Worm (Caenorhabditis elegans) whole organism, L1 larva: ENCODE data around the gene ubq-1.

Source experiments
- C34B4.2 ChIP-seq: sonication (generic microtip); optimal IDR thresholded peaks from 2 replicates; lab custom pipeline; 2017; ENCODE audit warnings: mild to moderate bottlenecking, missing genetic modification characterization, missing compliant biosample characterization
- ama-1 ChIP-seq: fragments of 150-350 bp; optimal IDR thresholded peaks from 2 replicates; lab custom pipeline; 2014
- blmp-1 ChIP-seq: fragments of 150-350 bp; optimal IDR thresholded peaks from 2 replicates; lab custom pipeline; 2014; ENCODE audit warnings: missing biosample characterization, missing genetic modification characterization
- efl-1 ChIP-seq, 4 experiments: fragments of 150-350 bp; optimal IDR thresholded peaks in 3 of 4; peaks in 1 of 4; 1 replicate in 1 of 4; 2 replicates in 3 of 4; lab custom pipeline; 2014; ENCODE audit warnings: missing biosample characterization in 2 of 4, missing genetic modification characterization in 2 of 4, missing genetic modification reagents in 2 of 4
- efl-3 ChIP-seq: fragments of 200-800 bp; sonication (Bioruptor generic); optimal IDR thresholded peaks from 2 replicates; lab custom pipeline; 2018; ENCODE audit warnings: mild to moderate bottlenecking, missing genetic modification characterization, missing compliant biosample characterization
- fkh-10 ChIP-seq: sonication (generic microtip); optimal IDR thresholded peaks from 2 replicates; lab custom pipeline; 2017; ENCODE audit warnings: missing biosample characterization, missing genetic modification reagents, missing genetic modification characterization
- fos-1 ChIP-seq: fragments of 150-350 bp; optimal IDR thresholded peaks from 2 replicates; lab custom pipeline; 2014; ENCODE audit warnings: missing biosample characterization, missing genetic modification characterization
- lin-13 ChIP-seq: fragments of 150-350 bp; optimal IDR thresholded peaks from 2 replicates; lab custom pipeline; 2014; ENCODE audit warnings: missing biosample characterization, missing genetic modification reagents, missing genetic modification characterization
- lin-15B ChIP-seq: fragments of 150-350 bp; sonication (generic microtip); optimal IDR thresholded peaks from 3 replicates; lab custom pipeline; 2014; ENCODE audit warnings: missing biosample characterization, missing genetic modification characterization
- nhr-237 ChIP-seq: fragments of 150-350 bp; optimal IDR thresholded peaks from 2 replicates; lab custom pipeline; 2014; ENCODE audit warnings: missing biosample characterization, missing genetic modification characterization
- nhr-28 ChIP-seq: fragments of 150-350 bp; optimal IDR thresholded peaks from 2 replicates; lab custom pipeline; 2014; ENCODE audit warnings: missing biosample characterization, missing genetic modification characterization
- tbx-2 ChIP-seq: sonication (generic microtip); optimal IDR thresholded peaks from 2 replicates; lab custom pipeline; 2016; ENCODE audit warnings: missing genetic modification characterization, missing compliant biosample characterization
- unc-130 ChIP-seq: fragments of 150-350 bp; optimal IDR thresholded peaks from 2 replicates; lab custom pipeline; 2017; ENCODE audit warnings: missing biosample characterization, missing genetic modification characterization, inconsistent platforms
- unc-86 ChIP-seq: sonication (generic microtip); optimal IDR thresholded peaks from 2 replicates; lab custom pipeline; 2016; ENCODE audit warnings: missing genetic modification characterization, missing compliant biosample characterization

DNA sequence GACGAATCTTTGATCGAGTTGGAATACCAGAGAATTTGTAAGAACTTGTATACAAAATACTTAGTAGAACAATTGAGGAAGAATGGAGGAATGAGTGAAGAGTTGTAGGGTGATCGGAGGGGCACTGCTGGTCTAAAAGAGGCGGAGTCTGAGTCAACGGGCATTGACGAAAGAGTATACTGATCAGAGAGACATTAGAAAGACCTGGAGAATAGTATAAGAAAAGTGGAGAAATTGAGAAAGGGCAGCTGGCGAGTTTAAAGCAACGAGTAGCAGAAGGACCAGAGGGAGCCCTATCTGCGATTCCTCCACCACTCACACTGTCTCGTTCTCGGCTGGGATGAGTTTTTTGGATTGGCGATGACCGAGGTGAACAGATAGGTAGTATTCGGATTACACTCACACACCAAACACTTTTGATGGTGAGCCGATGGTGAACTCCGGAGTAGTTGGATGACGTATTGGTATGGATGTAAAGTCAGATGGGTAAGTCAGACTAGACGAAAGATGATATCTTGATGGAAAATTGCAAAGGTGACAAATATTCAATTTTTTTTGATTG, 8.5 kb upstream of the ubq-1 start, which contains the start of gene EGAP1.5:
- TF ChIP-seq ama-1 (lab: Kevin White, UChicago) (no peak), efl-1 (optimal IDR thresholded peaks at IDR 0.05; lab: Kevin White, UChicago) (peak in 1 of 2 experiments; percentile 3), efl-1 (GFP tag; optimal IDR thresholded peaks at IDR 0.05 in 1 of 2; lab: Kevin White, UChicago) (no peak), lin-15B (tag; lab: Kevin White, UChicago) (no peak), unc-130 (tag; lab: Kevin White, UChicago) (no peak), blmp-1 (tag; lab: Kevin White, UChicago) (no peak), tbx-2 (tag; lab: Kevin White, UChicago) (no peak), nhr-28 (tag; lab: Kevin White, UChicago) (no peak), unc-86 (tag; lab: Kevin White, UChicago) (no peak), nhr-237 (tag; lab: Kevin White, UChicago) (no peak), C34B4.2 (tag; lab: Kevin White, UChicago) (no peak), fos-1 (tag; lab: Kevin White, UChicago) (no peak), efl-3 (no peak), fkh-10 (GFP tag; lab: Kevin White, UChicago) (no peak), lin-13 (no peak)
